Worm (Caenorhabditis elegans): ENCODE data around the gene T01H10.11.

Gene T01H10.11

DNA sequence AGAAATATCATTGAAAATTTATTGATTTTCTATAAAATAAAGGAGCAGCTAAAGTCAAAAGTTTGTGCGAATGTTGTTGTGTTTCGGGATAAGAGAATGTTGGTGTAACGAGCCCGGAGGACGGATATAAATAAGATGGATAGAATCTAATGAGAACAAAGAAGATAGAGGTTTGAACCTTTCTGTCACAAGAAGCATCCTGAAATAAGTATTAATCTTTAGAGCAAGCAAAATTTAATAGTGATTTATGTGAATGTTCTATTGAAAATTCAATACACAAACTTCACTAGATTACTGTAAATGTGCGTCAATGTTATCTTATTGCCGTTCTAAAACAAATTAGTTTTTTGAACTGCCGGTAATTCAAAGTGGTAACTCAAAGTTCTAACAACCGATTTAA is 19.5 kb upstream of the T01H10.11 start, which contains the start of gene W03G11.3:
TSS of gene W03G11.3 (minus strand) at position 101 of the 400 bp plus-strand sequence.
- TF ChIP-seq ztf-4 (tag; optimal IDR thresholded peaks at IDR 0.05): no peak
- TF ChIP-seq ama-1 (optimal IDR thresholded peaks at IDR 0.05): no peak

DNA sequence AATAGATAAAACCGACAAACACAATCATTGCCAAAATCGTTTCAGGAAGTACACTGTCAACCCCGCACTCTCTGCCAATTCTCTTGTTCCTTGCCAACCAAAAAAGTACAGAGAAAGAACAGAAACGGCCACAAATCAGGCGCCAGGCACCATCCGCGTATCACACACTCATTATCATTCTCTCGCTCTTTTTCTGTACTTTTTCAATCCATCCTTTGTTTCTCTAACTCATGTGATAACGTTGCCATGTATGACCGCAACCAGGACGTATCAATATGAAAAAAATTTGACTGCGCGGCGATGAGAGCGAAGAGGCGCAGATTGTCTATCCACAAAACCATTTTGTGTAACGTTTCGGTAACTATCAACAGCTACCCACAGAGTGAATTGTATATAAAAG is 18.6 kb upstream of the T01H10.11 start, which contains the start of gene col-181:
TSS of gene col-181 (plus strand) at position 301 of the 400 bp plus-strand sequence.
- no peak for TF ChIP-seq fkh-10 (GFP tag; optimal IDR thresholded peaks at IDR 0.05)
- no peak for TF ChIP-seq unc-39 (tag; optimal IDR thresholded peaks at IDR 0.05)
- no peak for TF ChIP-seq zag-1 (tag; optimal IDR thresholded peaks at IDR 0.05)
- TF ChIP-seq jun-1 (tag; optimal IDR thresholded peaks at IDR 0.05): no peak
- TF ChIP-seq eor-1 (tag; optimal IDR thresholded peaks at IDR 0.05): no peak
- TF ChIP-seq elt-2 (tag; optimal IDR thresholded peaks at IDR 0.05): no peak
- TF ChIP-seq ceh-9 (tag; optimal IDR thresholded peaks at IDR 0.05): no peak
- TF ChIP-seq sea-2 (GFP tag; optimal IDR thresholded peaks at IDR 0.05): no peak
- no peak for TF ChIP-seq hmg-11 (tag; optimal IDR thresholded peaks at IDR 0.05)
- no peak for TF ChIP-seq unc-62 (GFP tag; optimal IDR thresholded peaks at IDR 0.05)
- no peak for TF ChIP-seq nhr-77 (tag; optimal IDR thresholded peaks at IDR 0.05)
- no peak for TF ChIP-seq pha-4 (tag; optimal IDR thresholded peaks at IDR 0.05)
- no peak for TF ChIP-seq ztf-4 (tag; optimal IDR thresholded peaks at IDR 0.05)
- TF ChIP-seq ceh-16 (tag; optimal IDR thresholded peaks at IDR 0.05): no peak
- no peak for TF ChIP-seq lin-39 (tag; optimal IDR thresholded peaks at IDR 0.05)
- TF ChIP-seq elt-3 (tag; optimal IDR thresholded peaks at IDR 0.05): no peak
- TF ChIP-seq aly-2 (tag; optimal IDR thresholded peaks at IDR 0.05): no peak
- TF ChIP-seq nhr-25 (tag; optimal IDR thresholded peaks at IDR 0.05): no peak
- TF ChIP-seq nhr-237 (tag; optimal IDR thresholded peaks at IDR 0.05): no peak
- no peak for TF ChIP-seq egl-27 (tag; optimal IDR thresholded peaks at IDR 0.05)

DNA sequence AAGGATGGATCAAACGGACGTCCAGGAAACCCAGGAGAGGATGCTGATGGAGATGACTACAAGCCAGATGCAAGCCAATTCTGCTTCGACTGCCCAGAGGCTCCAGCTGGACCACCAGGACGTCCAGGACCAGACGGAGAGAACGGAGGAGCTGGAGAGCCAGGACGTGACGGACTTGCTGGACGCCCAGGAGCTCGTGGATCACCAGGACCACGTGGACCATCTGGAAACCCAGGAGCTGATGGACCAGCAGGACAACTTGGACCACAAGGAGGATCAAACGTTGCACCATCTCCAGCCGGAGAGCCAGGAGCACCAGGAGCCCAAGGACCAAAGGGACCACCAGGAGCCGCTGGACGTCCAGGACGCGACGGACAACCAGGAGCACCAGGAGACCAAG is 17.8 kb upstream of the T01H10.11 start:
- TF ChIP-seq nhr-12 (tag; optimal IDR thresholded peaks at IDR 0.05) (no peak), mml-1 (tag; optimal IDR thresholded peaks at IDR 0.05) (no peak), nhr-23 (tag; optimal IDR thresholded peaks at IDR 0.05) (no peak), nhr-11 (tag; optimal IDR thresholded peaks at IDR 0.05) (no peak), lin-39 (tag; optimal IDR thresholded peaks at IDR 0.05) (no peak), unc-62 (GFP tag; optimal IDR thresholded peaks at IDR 0.05) (no peak), nhr-77 (tag; optimal IDR thresholded peaks at IDR 0.05) (no peak), elt-2 (tag; optimal IDR thresholded peaks at IDR 0.05) (no peak), lsy-12 (tag; optimal IDR thresholded peaks at IDR 0.05) (no peak), aly-2 (tag; optimal IDR thresholded peaks at IDR 0.05) (no peak), ceh-82 (tag; optimal IDR thresholded peaks at IDR 0.05) (no peak), nfya-1 (tag; optimal IDR thresholded peaks at IDR 0.05; ENCODE audit: insufficient read depth) (no peak), ZK546.5 (tag; optimal IDR thresholded peaks at IDR 0.05) (no peak), ztf-4 (tag; optimal IDR thresholded peaks at IDR 0.05) (no peak), ceh-16 (tag; optimal IDR thresholded peaks at IDR 0.05) (no peak), lin-15B (tag; optimal IDR thresholded peaks at IDR 0.05) (no peak), egl-27 (tag; optimal IDR thresholded peaks at IDR 0.05) (no peak), egl-5 (tag; optimal IDR thresholded peaks at IDR 0.05) (no peak), ceh-28 (tag; optimal IDR thresholded peaks at IDR 0.05) (no peak), mdl-1 (tag; optimal IDR thresholded peaks at IDR 0.05) (no peak)

DNA sequence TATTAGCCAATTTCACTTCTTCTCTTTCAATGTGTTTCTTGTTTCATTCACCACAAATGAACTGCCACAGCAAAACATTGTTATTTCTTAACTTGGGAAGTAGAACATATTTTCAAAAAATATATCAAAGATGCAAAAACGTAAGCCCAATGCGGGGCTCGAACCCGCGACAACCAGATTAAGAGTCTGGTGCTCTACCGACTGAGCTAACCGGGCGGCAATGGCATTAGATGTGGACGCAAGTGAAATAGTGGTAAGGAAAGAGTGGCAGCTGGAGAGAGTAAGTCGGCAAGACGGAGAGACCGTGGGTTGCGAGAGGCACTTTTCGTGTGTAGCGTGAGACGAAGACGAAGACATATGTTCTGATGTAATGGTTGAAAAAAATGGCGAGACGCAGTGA is 17.2 kb upstream of the T01H10.11 start:
- TF ChIP-seq hmg-11 (tag; optimal IDR thresholded peaks at IDR 0.05): no peak
- TF ChIP-seq nhr-23 (tag; optimal IDR thresholded peaks at IDR 0.05): peak; percentile 55
- TF ChIP-seq lsy-12 (tag; optimal IDR thresholded peaks at IDR 0.05): peak; percentile 65
- peak; percentile 17 for TF ChIP-seq unc-62 (GFP tag; optimal IDR thresholded peaks at IDR 0.05)
- peak; percentile 78 for TF ChIP-seq ceh-82 (tag; optimal IDR thresholded peaks at IDR 0.05)
- TF ChIP-seq daf-12 (tag; optimal IDR thresholded peaks at IDR 0.05): no peak
- TF ChIP-seq ztf-11 (tag; optimal IDR thresholded peaks at IDR 0.05): peak; percentile 6
- TF ChIP-seq nhr-25 (tag; optimal IDR thresholded peaks at IDR 0.05): peak; percentile 25
- TF ChIP-seq snpc-4 (tag; optimal IDR thresholded peaks at IDR 0.05): peak; percentile 3
- peak; percentile 26 for TF ChIP-seq egl-5 (tag; optimal IDR thresholded peaks at IDR 0.05)
- TF ChIP-seq elt-3 (tag; optimal IDR thresholded peaks at IDR 0.05): peak in 1 of 3 experiments; percentile 25
- no peak for TF ChIP-seq ceh-9 (tag; optimal IDR thresholded peaks at IDR 0.05)
- TF ChIP-seq ama-1 (optimal IDR thresholded peaks at IDR 0.05): no peak
- no peak for TF ChIP-seq pqm-1 (tag; optimal IDR thresholded peaks at IDR 0.05)
- TF ChIP-seq jun-1 (tag; optimal IDR thresholded peaks at IDR 0.05): peak; percentile 20
- TF ChIP-seq zag-1 (tag; optimal IDR thresholded peaks at IDR 0.05): no peak
- TF ChIP-seq ceh-16 (tag; optimal IDR thresholded peaks at IDR 0.05): no peak
- TF ChIP-seq ZK546.5 (tag; optimal IDR thresholded peaks at IDR 0.05): no peak
- TF ChIP-seq mml-1 (tag; optimal IDR thresholded peaks at IDR 0.05): no peak
- TF ChIP-seq fkh-10 (GFP tag; optimal IDR thresholded peaks at IDR 0.05): no peak
- no peak for TF ChIP-seq nhr-67 (tag; optimal IDR thresholded peaks at IDR 0.05)
- peak; percentile 67 for TF ChIP-seq nfya-1 (tag; optimal IDR thresholded peaks at IDR 0.05; ENCODE audit: insufficient read depth)
- no peak for TF ChIP-seq skn-1 (tag; optimal IDR thresholded peaks at IDR 0.05)
- TF ChIP-seq unc-39 (tag; optimal IDR thresholded peaks at IDR 0.05): no peak
- TF ChIP-seq pha-4 (tag; optimal IDR thresholded peaks at IDR 0.05): no peak
- TF ChIP-seq egl-27 (tag; optimal IDR thresholded peaks at IDR 0.05): peak; percentile 48
- TF ChIP-seq tbx-2 (tag; optimal IDR thresholded peaks at IDR 0.05): peak; percentile 79
- TF ChIP-seq lin-39 (tag; optimal IDR thresholded peaks at IDR 0.05): peak; percentile 75
- peak; percentile 42 for TF ChIP-seq elt-2 (tag; optimal IDR thresholded peaks at IDR 0.05)
- peak; percentile 14 for TF ChIP-seq nhr-77 (tag; optimal IDR thresholded peaks at IDR 0.05)
- TF ChIP-seq R02D3.7 (tag; optimal IDR thresholded peaks at IDR 0.05): peak; percentile 20
- peak; percentile 41 for TF ChIP-seq ceh-28 (tag; optimal IDR thresholded peaks at IDR 0.05)
- peak; percentile 81 for TF ChIP-seq sea-2 (GFP tag; optimal IDR thresholded peaks at IDR 0.05)
- TF ChIP-seq ztf-4 (tag; optimal IDR thresholded peaks at IDR 0.05): no peak
- no peak for TF ChIP-seq aly-2 (tag; optimal IDR thresholded peaks at IDR 0.05)
- peak; percentile 85 for TF ChIP-seq nhr-43 (tag; optimal IDR thresholded peaks at IDR 0.05; ENCODE audit: poor library complexity, severe bottlenecking)
- TF ChIP-seq fos-1 (tag; optimal IDR thresholded peaks at IDR 0.05): no peak
